Worm (Caenorhabditis elegans) whole organism, L4/young adult: ENCODE data around the gene dpr-1.

Source experiments
- W03F9.2 ChIP-seq: fragments of 150-350 bp; optimal IDR thresholded peaks from 2 replicates; lab custom pipeline; 2014; ENCODE audit warnings: missing biosample characterization, missing genetic modification characterization
- him-1 ChIP-seq: sonication (generic microtip); optimal IDR thresholded peaks from 2 replicates; lab custom pipeline; 2016; ENCODE audit warnings: missing genotype, missing genetic modification reagents, missing genetic modification characterization, missing compliant biosample characterization

DNA sequence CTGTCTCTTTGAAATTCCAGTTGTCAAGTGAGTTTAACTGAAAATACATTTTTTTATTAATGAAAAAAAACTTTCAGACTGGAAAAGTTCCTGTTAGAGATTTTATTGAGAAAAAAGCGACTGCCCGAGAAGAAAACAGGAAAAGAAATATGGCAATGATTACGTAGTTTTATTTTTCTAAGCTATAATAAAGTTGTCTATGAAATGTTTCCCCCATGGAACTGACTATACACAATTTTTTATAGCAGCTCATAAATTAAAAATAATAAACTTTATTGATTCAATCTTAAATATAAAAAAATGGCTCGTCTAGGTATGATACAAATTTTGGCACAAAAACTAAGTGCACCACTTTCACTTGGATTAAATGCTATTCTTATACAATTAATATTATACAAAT is 39.5 kb downstream of the dpr-1 start, which contains the start of gene C06B3.1:
- TF ChIP-seq W03F9.2 (tag; lab: Kevin White, UChicago) (no peak), him-1 (tag; lab: Kevin White, UChicago) (no peak)
